Fruit fly (Drosophila melanogaster) whole organism, pupa: ENCODE measurements around the gene CG9525.

Experiments
- CG12605 ChIP-seq: fragments of 200-800 bp; sonication (Bioruptor generic); IDR thresholded peaks from 2 replicates; pipeline ENCODE4 v1.3.6; 2022; ENCODE audit warnings: missing biosample characterization, missing genetic modification characterization
- CG13204 ChIP-seq: fragments of 200-800 bp; sonication (Bioruptor generic); optimal IDR thresholded peaks from 2 replicates; lab custom pipeline; 2018; ENCODE audit warnings: missing biosample characterization, mild to moderate bottlenecking, missing genetic modification characterization, moderate library complexity
- CG14655 ChIP-seq: fragments of 200-800 bp; sonication (Bioruptor generic); optimal IDR thresholded peaks from 3 replicates; lab custom pipeline; 2017; ENCODE audit warnings: mild to moderate bottlenecking, missing biosample characterization, missing genetic modification reagents, missing genetic modification characterization
- CG17806 ChIP-seq: fragments of 200-800 bp; sonication (Bioruptor generic); optimal IDR thresholded peaks from 2 replicates; lab custom pipeline; 2018; ENCODE audit warnings: missing biosample characterization, mild to moderate bottlenecking, missing genetic modification characterization, moderate library complexity
- CG34367 ChIP-seq: fragments of 200-800 bp; sonication (Bioruptor generic); optimal IDR thresholded peaks from 2 replicates; lab custom pipeline; 2018; ENCODE audit warnings: missing biosample characterization, mild to moderate bottlenecking, missing genetic modification characterization
- CG4496 ChIP-seq: fragments of 200-800 bp; sonication (Bioruptor generic); IDR thresholded peaks from 3 replicates; pipeline ENCODE4 v1.3.6; 2022; ENCODE audit warnings: missing biosample characterization, missing genetic modification characterization
- CG8301 ChIP-seq: fragments of 200-800 bp; sonication (Bioruptor generic); optimal IDR thresholded peaks from 2 replicates; lab custom pipeline; 2018; ENCODE audit warnings: missing biosample characterization, mild to moderate bottlenecking, missing genetic modification characterization
- D1 ChIP-seq: fragments of 200-800 bp; sonication (Bioruptor generic); optimal IDR thresholded peaks from 2 replicates; lab custom pipeline; 2018; ENCODE audit warnings: missing biosample characterization, mild to moderate bottlenecking, missing genetic modification characterization, moderate library complexity
- EcR ChIP-seq: fragments of 200-800 bp; sonication (Bioruptor generic); optimal IDR thresholded peaks from 3 replicates; lab custom pipeline; 2019; ENCODE audit warnings: missing biosample characterization, missing genetic modification characterization, mild to moderate bottlenecking, moderate library complexity, missing genetic modification reagents
- Ets98B ChIP-seq: fragments of 200-800 bp; sonication (Bioruptor generic); IDR thresholded peaks from 2 replicates; pipeline ENCODE4 v1.3.6; 2022; ENCODE audit warnings: missing biosample characterization, missing genetic modification characterization
- Pif1B ChIP-seq: fragments of 200-800 bp; sonication (Bioruptor generic); optimal IDR thresholded peaks from 3 replicates; lab custom pipeline; 2016; ENCODE audit warnings: missing biosample characterization, missing genetic modification characterization
- Snoo ChIP-seq: fragments of 200-800 bp; sonication (Bioruptor generic); optimal IDR thresholded peaks from 3 replicates; lab custom pipeline; 2017; ENCODE audit warnings: missing biosample characterization, mild to moderate bottlenecking, missing genetic modification characterization, inconsistent platforms
- fd96Ca ChIP-seq: fragments of 200-800 bp; sonication (Bioruptor generic); IDR thresholded peaks from 3 replicates; pipeline ENCODE4 v1.3.6; 2022; ENCODE audit warnings: missing biosample characterization, missing genetic modification characterization

- TF ChIP-seq D1 (tag; lab: Kevin White, UChicago) (no peak), Snoo (tag; lab: Kevin White, UChicago) (no peak), fd96Ca (GFP tag; lab: Robert Waterston, UW) (no peak), CG13204 (GFP tag; lab: Kevin White, UChicago) (no peak), CG14655 (GFP tag; lab: Kevin White, UChicago) (no peak), Ets98B (no peak), EcR (GFP tag; lab: Kevin White, UChicago) (no peak), CG4496 (no peak), CG17806 (no peak), CG34367 (tag; lab: Kevin White, UChicago) (no peak), CG8301 (tag; lab: Kevin White, UChicago) (no peak), Pif1B (GFP tag; lab: Kevin White, UChicago) (no peak), CG12605 (GFP tag; lab: Robert Waterston, UW) (no peak)
Measured at dm6 chr2L:8972905-8973304, 10.8 kb upstream of the CG9525 start.
